Fruit fly (Drosophila melanogaster) whole organism, embryonic: Measurements from ENCODE around the gene vir-1.

Experiments used
- Blimp-1 ChIP-seq: fragments of 200-800 bp; sonication (Bioruptor generic); optimal IDR thresholded peaks from 3 replicates; lab custom pipeline; 2018; ENCODE audit warnings: missing biosample characterization, missing genetic modification characterization, mild to moderate bottlenecking, moderate library complexity, missing genetic modification reagents
- Bteb2 ChIP-seq: fragments of 200-800 bp; sonication (Bioruptor generic); optimal IDR thresholded peaks from 2 replicates; lab custom pipeline; 2016; ENCODE audit warnings: missing biosample characterization, missing genetic modification characterization
- CG12071 ChIP-seq: fragments of 200-800 bp; sonication (Bioruptor generic); optimal IDR thresholded peaks from 3 replicates; lab custom pipeline; 2018; ENCODE audit warnings: missing biosample characterization, mild to moderate bottlenecking, missing genetic modification characterization
- CG13123 ChIP-seq: fragments of 200-800 bp; sonication (Bioruptor generic); optimal IDR thresholded peaks from 2 replicates; lab custom pipeline; 2016; ENCODE audit warnings: missing biosample characterization, missing genetic modification characterization
- CG1647 ChIP-seq: fragments of 200-800 bp; sonication (Bioruptor generic); optimal IDR thresholded peaks from 3 replicates; lab custom pipeline; 2016; ENCODE audit warnings: missing biosample characterization, missing genetic modification characterization
- CG17912 ChIP-seq: fragments of 200-800 bp; sonication (Bioruptor generic); optimal IDR thresholded peaks from 2 replicates; lab custom pipeline; 2018; ENCODE audit warnings: missing biosample characterization, mild to moderate bottlenecking, missing genetic modification characterization
- CG18764 ChIP-seq: fragments of 200-800 bp; sonication (Bioruptor generic); optimal IDR thresholded peaks from 3 replicates; lab custom pipeline; 2016; ENCODE audit warnings: missing biosample characterization, missing genetic modification characterization
- CG2712 ChIP-seq: fragments of 200-800 bp; optimal IDR thresholded peaks from 3 replicates; lab custom pipeline; 2019; ENCODE audit warnings: missing biosample characterization, mild to moderate bottlenecking, missing genetic modification characterization, moderate library complexity
- CG31441 ChIP-seq: fragments of 200-800 bp; sonication (Bioruptor generic); IDR thresholded peaks from 2 replicates; pipeline ENCODE4 v1.3.6; 2022; ENCODE audit warnings: missing biosample characterization, missing genetic modification characterization
- CG3407 ChIP-seq: fragments of 200-800 bp; sonication (Bioruptor generic); optimal IDR thresholded peaks from 2 replicates; lab custom pipeline; 2018; ENCODE audit warnings: missing biosample characterization, mild to moderate bottlenecking, missing genetic modification characterization
- CG4360 ChIP-seq: fragments of 200-800 bp; sonication (Bioruptor generic); IDR thresholded peaks from 2 replicates; pipeline ENCODE4 v1.3.6; 2022; ENCODE audit warnings: missing biosample characterization, missing genetic modification characterization
- CG4707 ChIP-seq: fragments of 200-800 bp; sonication (Bioruptor generic); optimal IDR thresholded peaks from 2 replicates; lab custom pipeline; 2018; ENCODE audit warnings: missing biosample characterization, mild to moderate bottlenecking, missing genetic modification characterization, moderate library complexity
- CG7271 ChIP-seq: fragments of 200-800 bp; sonication (Bioruptor generic); optimal IDR thresholded peaks from 2 replicates; lab custom pipeline; 2018; ENCODE audit warnings: missing biosample characterization, mild to moderate bottlenecking, missing genetic modification characterization, moderate library complexity
- CG7745 ChIP-seq: fragments of 200-800 bp; sonication (Bioruptor generic); optimal IDR thresholded peaks from 2 replicates; lab custom pipeline; 2018; ENCODE audit warnings: missing biosample characterization, mild to moderate bottlenecking, missing genetic modification characterization, moderate library complexity
- ERR ChIP-seq: fragments of 200-800 bp; sonication (Bioruptor generic); optimal IDR thresholded peaks from 2 replicates; lab custom pipeline; 2016; ENCODE audit warnings: missing biosample characterization, missing genetic modification characterization
- Fer1 ChIP-seq: fragments of 200-800 bp; sonication (Bioruptor generic); optimal IDR thresholded peaks from 2 replicates; lab custom pipeline; 2017; ENCODE audit warnings: missing biosample characterization, mild to moderate bottlenecking, missing genetic modification characterization
- HHEX ChIP-seq: fragments of 200-800 bp; sonication (Bioruptor generic); optimal IDR thresholded peaks from 3 replicates; lab custom pipeline; 2017; ENCODE audit warnings: missing biosample characterization, mild to moderate bottlenecking, missing genetic modification characterization, missing genetic modification reagents
- HLH54F ChIP-seq: fragments of 200-800 bp; sonication (Bioruptor generic); optimal IDR thresholded peaks from 3 replicates; lab custom pipeline; 2016; ENCODE audit warnings: missing biosample characterization, missing genetic modification characterization
- HmgZ ChIP-seq: fragments of 200-800 bp; sonication (Bioruptor generic); optimal IDR thresholded peaks from 2 replicates; lab custom pipeline; 2018; ENCODE audit warnings: missing biosample characterization, mild to moderate bottlenecking, missing genetic modification characterization
- Kr ChIP-seq: fragments of 200-800 bp; sonication (Bioruptor generic); optimal IDR thresholded peaks from 2 replicates; lab custom pipeline; 2017; ENCODE audit warnings: missing biosample characterization, mild to moderate bottlenecking, missing genetic modification characterization
- MTF-1 ChIP-seq: fragments of 200-800 bp; sonication (Bioruptor generic); optimal IDR thresholded peaks from 2 replicates; lab custom pipeline; 2018; ENCODE audit warnings: missing biosample characterization, mild to moderate bottlenecking, missing genetic modification characterization, borderline replicate concordance
- Meics ChIP-seq: fragments of 200-800 bp; sonication (Bioruptor generic); optimal IDR thresholded peaks from 2 replicates; lab custom pipeline; 2017; ENCODE audit warnings: missing biosample characterization, mild to moderate bottlenecking, missing genetic modification characterization
- Myb ChIP-seq: fragments of 200-800 bp; sonication (Bioruptor generic); optimal IDR thresholded peaks from 2 replicates; lab custom pipeline; 2016; ENCODE audit warnings: missing biosample characterization, missing genetic modification characterization
- Rx ChIP-seq: fragments of 200-800 bp; sonication (Bioruptor generic); IDR thresholded peaks from 2 replicates; pipeline ENCODE4 v1.3.6; 2022; ENCODE audit warnings: missing biosample characterization, missing genetic modification characterization
- Usf ChIP-seq: fragments of 200-800 bp; sonication (Bioruptor generic); optimal IDR thresholded peaks from 2 replicates; lab custom pipeline; 2017; ENCODE audit warnings: missing genotype, missing biosample characterization, missing genetic modification characterization
- bowl ChIP-seq: fragments of 200-800 bp; sonication (Bioruptor generic); IDR thresholded peaks from 2 replicates; pipeline ENCODE4 v1.3.6; 2022; ENCODE audit warnings: missing biosample characterization, missing genetic modification characterization
- caup ChIP-seq: fragments of 200-800 bp; sonication (Bioruptor generic); optimal IDR thresholded peaks from 3 replicates; lab custom pipeline; 2017; ENCODE audit warnings: missing biosample characterization, mild to moderate bottlenecking, missing genetic modification characterization, moderate library complexity; ENCODE audit not compliant: severe bottlenecking
- chinmo ChIP-seq: fragments of 200-800 bp; sonication (Bioruptor generic); IDR thresholded peaks from 4 replicates; pipeline ENCODE4 v1.3.6; 2022; ENCODE audit warnings: missing biosample characterization, missing genetic modification characterization; ENCODE audit not compliant: partially characterized antibody
- corto ChIP-seq: fragments of 200-800 bp; sonication (Bioruptor generic); optimal IDR thresholded peaks from 2 replicates; lab custom pipeline; 2016; ENCODE audit warnings: missing biosample characterization, mild to moderate bottlenecking, missing genetic modification characterization, moderate library complexity
- dmrt11E ChIP-seq: fragments of 200-800 bp; sonication (Bioruptor generic); optimal IDR thresholded peaks from 3 replicates; lab custom pipeline; 2018; ENCODE audit warnings: missing biosample characterization, mild to moderate bottlenecking, missing genetic modification characterization, moderate library complexity
- dpn ChIP-seq, 2 experiments: fragments of 200-800 bp; sonication (Bioruptor generic); optimal IDR thresholded peaks; 3 replicates each; lab custom pipeline; 2016; ENCODE audit warnings: missing biosample characterization in 2 of 2, missing genetic modification characterization in 2 of 2
- fd96Cb ChIP-seq: fragments of 200-800 bp; sonication (Bioruptor generic); optimal IDR thresholded peaks from 2 replicates; lab custom pipeline; 2018; ENCODE audit warnings: missing biosample characterization, mild to moderate bottlenecking, missing genetic modification characterization, moderate library complexity
- grn ChIP-seq: fragments of 200-800 bp; sonication (Bioruptor generic); optimal IDR thresholded peaks from 3 replicates; lab custom pipeline; 2017; ENCODE audit warnings: missing biosample characterization, missing genetic modification characterization
- jigr1 ChIP-seq: fragments of 200-800 bp; sonication (Bioruptor generic); IDR thresholded peaks from 3 replicates; pipeline ENCODE4 v1.3.6; 2022; ENCODE audit warnings: missing biosample characterization, missing genetic modification characterization
- kni ChIP-seq: fragments of 200-800 bp; sonication (Bioruptor generic); optimal IDR thresholded peaks from 3 replicates; lab custom pipeline; 2017; ENCODE audit warnings: mild to moderate bottlenecking, missing biosample characterization, missing genetic modification reagents, missing genetic modification characterization
- lilli ChIP-seq: fragments of 200-800 bp; sonication (Bioruptor generic); optimal IDR thresholded peaks from 3 replicates; lab custom pipeline; 2016; ENCODE audit warnings: missing biosample characterization, missing genetic modification characterization
- nmo ChIP-seq: fragments of 200-800 bp; sonication (Bioruptor generic); optimal IDR thresholded peaks from 2 replicates; lab custom pipeline; 2018; ENCODE audit warnings: missing biosample characterization, mild to moderate bottlenecking, missing genetic modification characterization, moderate library complexity
- org-1 ChIP-seq: fragments of 200-800 bp; sonication (Bioruptor generic); optimal IDR thresholded peaks from 2 replicates; lab custom pipeline; 2017; ENCODE audit warnings: missing biosample characterization, missing genetic modification characterization
- pfk ChIP-seq: fragments of 200-800 bp; sonication (Bioruptor generic); optimal IDR thresholded peaks from 2 replicates; lab custom pipeline; 2018; ENCODE audit warnings: missing biosample characterization, mild to moderate bottlenecking, missing genetic modification characterization, moderate library complexity
- ranshi ChIP-seq: fragments of 200-800 bp; sonication (Bioruptor generic); IDR thresholded peaks from 2 replicates; pipeline ENCODE4 v1.3.6; 2022; ENCODE audit warnings: missing biosample characterization, missing genetic modification characterization
- repo ChIP-seq: fragments of 200-800 bp; sonication (Bioruptor generic); optimal IDR thresholded peaks from 2 replicates; lab custom pipeline; 2016; ENCODE audit warnings: missing biosample characterization, missing genetic modification characterization
- salm ChIP-seq: fragments of 200-800 bp; sonication (Bioruptor generic); optimal IDR thresholded peaks from 2 replicates; lab custom pipeline; 2018; ENCODE audit warnings: missing biosample characterization, mild to moderate bottlenecking, missing genetic modification characterization
- seq ChIP-seq: fragments of 200-800 bp; sonication (Bioruptor generic); IDR thresholded peaks from 2 replicates; pipeline ENCODE4 v1.3.6; 2022; ENCODE audit warnings: missing biosample characterization, missing genetic modification characterization
- slbo ChIP-seq: fragments of 200-800 bp; sonication (Bioruptor generic); IDR thresholded peaks from 2 replicates; pipeline ENCODE4 v1.3.6; 2022; ENCODE audit warnings: missing biosample characterization, missing genetic modification characterization
- so ChIP-seq: fragments of 200-800 bp; sonication (Bioruptor generic); IDR thresholded peaks from 3 replicates; pipeline ENCODE4 v1.3.6; 2022; ENCODE audit warnings: missing biosample characterization, missing genetic modification characterization
- usp ChIP-seq: fragments of >200 bp; optimal IDR thresholded peaks from 2 replicates; lab custom pipeline; 2017; ENCODE audit warnings: missing biosample characterization, missing genetic modification characterization
- zfh1 ChIP-seq: fragments of 200-800 bp; sonication (Bioruptor generic); IDR thresholded peaks from 3 replicates; pipeline ENCODE4 v1.3.6; 2022; ENCODE audit warnings: missing biosample characterization, missing genetic modification characterization

Gene vir-1

dm6 chr2L:12460767-12461739 lies 37.8 kb upstream of the vir-1 start (continued):
- TF ChIP-seq CG2712 = peak; percentile 54
- peak; percentile 31 for TF ChIP-seq CG13123 (GFP tag; lab: Kevin White, UChicago)
- TF ChIP-seq org-1 = peak; percentile 67
- peak; percentile 83 for TF ChIP-seq Meics (GFP tag; lab: Kevin White, UChicago)
- peak; percentile 3 to 33 for TF ChIP-seq dpn (GFP tag; optimal IDR thresholded peaks at IDR 0.05; lab: Kevin White, UChicago)
- no peak for TF ChIP-seq lilli (GFP tag; lab: Kevin White, UChicago)
- TF ChIP-seq Rx = no peak
- TF ChIP-seq Blimp-1 (GFP tag; lab: Kevin White, UChicago) = peak; percentile 25
- peak; percentile 20 for TF ChIP-seq dmrt11E (tag; lab: Kevin White, UChicago)
- TF ChIP-seq Kr (GFP tag; lab: Kevin White, UChicago) = peak; percentile 77
- peak; percentile 64; the same call in 1 of the 2 replicates for TF ChIP-seq bowl
- TF ChIP-seq nmo = peak; percentile 16
- 0 out of 2 replicates have a peak, but pooled peaks have one; percentile 13 for TF ChIP-seq slbo (GFP tag; lab: Robert Waterston, UW)
- no peak for TF ChIP-seq fd96Cb
- no peak for TF ChIP-seq HLH54F (GFP tag; lab: Kevin White, UChicago)
- no peak for TF ChIP-seq Bteb2 (GFP tag; lab: Kevin White, UChicago)
- peak; percentile 85 for TF ChIP-seq caup (GFP tag; lab: Kevin White, UChicago)
- peak; percentile 43; the same call in 1 of the 3 replicates for TF ChIP-seq zfh1 (GFP tag; lab: Robert Waterston, UW)
- TF ChIP-seq chinmo (GFP tag; lab: Robert Waterston, UW) = peak; percentile 93; the same call in 2 of the 4 replicates
- peak; percentile 35 for TF ChIP-seq grn (GFP tag; lab: Kevin White, UChicago)
- TF ChIP-seq pfk (GFP tag; lab: Kevin White, UChicago) = peak; percentile 73
- TF ChIP-seq Fer1 (GFP tag; lab: Kevin White, UChicago) = peak; percentile 91
- peak; percentile 61 for TF ChIP-seq corto (GFP tag; lab: Kevin White, UChicago)
- TF ChIP-seq jigr1 (GFP tag; lab: Robert Waterston, UW) = no peak
- TF ChIP-seq CG17912 (GFP tag; lab: Kevin White, UChicago) = peak; percentile 82
- TF ChIP-seq HmgZ (tag; lab: Kevin White, UChicago) = peak; percentile 78
- TF ChIP-seq repo (GFP tag; lab: Kevin White, UChicago) = no peak
- TF ChIP-seq ranshi (GFP tag; lab: Robert Waterston, UW) = peak; percentile 46; the same call in 1 of the 2 replicates
- TF ChIP-seq CG18764 (GFP tag; lab: Kevin White, UChicago) = peak; percentile 14
- TF ChIP-seq kni = peak; percentile 82
- TF ChIP-seq Usf (GFP tag; lab: Kevin White, UChicago) = no peak
- TF ChIP-seq ERR = no peak
- TF ChIP-seq Myb (GFP tag; lab: Kevin White, UChicago) = no peak
- TF ChIP-seq CG7271 (tag; lab: Kevin White, UChicago) = peak; percentile 64
- TF ChIP-seq CG3407 (GFP tag; lab: Kevin White, UChicago) = peak; percentile 61
- no peak for TF ChIP-seq usp (GFP tag; lab: Kevin White, UChicago)
- TF ChIP-seq HHEX (GFP tag; lab: Kevin White, UChicago) = peak; percentile 75
- peak; percentile 82; the same call in 2 of the 3 replicates for TF ChIP-seq so
- peak; percentile 15 for TF ChIP-seq CG7745 (tag; lab: Kevin White, UChicago)
- peak; percentile 32; the same call in 1 of the 2 replicates for TF ChIP-seq CG4360 (GFP tag; lab: Robert Waterston, UW)
- TF ChIP-seq seq (GFP tag; lab: Robert Waterston, UW) = peak; percentile 71; the same call in 1 of the 2 replicates
- peak; percentile 18 for TF ChIP-seq CG4707 (GFP tag; lab: Kevin White, UChicago)
- peak; percentile 69 for TF ChIP-seq MTF-1
- TF ChIP-seq CG1647 (GFP tag; lab: Kevin White, UChicago) = no peak
- peak; percentile 60 for TF ChIP-seq salm
- peak; percentile 39; the same call in 1 of the 2 replicates for TF ChIP-seq CG31441 (GFP tag; lab: Robert Waterston, UW)
- TF ChIP-seq CG12071 (GFP tag; lab: Kevin White, UChicago) = peak; percentile 77
